Worm (Caenorhabditis elegans) whole organism, L2 larva: ENCODE data around the gene ddn-2.

Experiments
- aly-2 ChIP-seq: fragments of 150-350 bp; optimal IDR thresholded peaks from 2 replicates; lab custom pipeline; 2014; ENCODE audit warnings: missing biosample characterization, missing genetic modification characterization
- gmeb-1 ChIP-seq: fragments of 150-350 bp; optimal IDR thresholded peaks from 2 replicates; lab custom pipeline; 2014; ENCODE audit warnings: missing biosample characterization, missing genetic modification characterization

- TF ChIP-seq gmeb-1 (tag; lab: Kevin White, UChicago) (no peak), aly-2 (tag; lab: Kevin White, UChicago) (no peak)
Observed at ce11 chrII:12904174-12904573, 4.7 kb upstream of the ddn-2 start, which contains the start of gene clec-66.
